Fruit fly (Drosophila melanogaster): Measurements from ENCODE around the gene mRpS30.

The mRpS30 gene

dm6 chrX:15812615-15812995, 26.8 kb downstream of the mRpS30 start:
- TF ChIP-seq kay (GFP tag; ENCODE audit: borderline replicate concordance) = peak; percentile 75
- TF ChIP-seq bab1 (GFP tag; optimal IDR thresholded peaks at IDR 0.05) = no peak

dm6 chrX:15813224-15813623, 27.4 kb downstream of the mRpS30 start:
- no peak for TF ChIP-seq Clk (GFP tag; optimal IDR thresholded peaks at IDR 0.05)
- TF ChIP-seq tj (GFP tag; optimal IDR thresholded peaks at IDR 0.05) = peak; percentile 22
- peak; percentile 18 for TF ChIP-seq ovo (GFP tag; optimal IDR thresholded peaks at IDR 0.05)
- TF ChIP-seq cnc (optimal IDR thresholded peaks at IDR 0.05) = no peak
- TF ChIP-seq kay (GFP tag; ENCODE audit: borderline replicate concordance) = peak; percentile 93

- TF ChIP-seq CG12768 (GFP tag; optimal IDR thresholded peaks at IDR 0.05) = no peak
- peak; percentile 86 for TF ChIP-seq tj (GFP tag; optimal IDR thresholded peaks at IDR 0.05)
Measured at dm6 chrX:15814485-15814884, 28.6 kb downstream of the mRpS30 start.

- no peak for TF ChIP-seq Crg-1 (GFP tag; optimal IDR thresholded peaks at IDR 0.05)
- no peak for TF ChIP-seq CG1620 (GFP tag; optimal IDR thresholded peaks at IDR 0.05)
- TF ChIP-seq Hr96 (GFP tag; optimal IDR thresholded peaks at IDR 0.05) = no peak
- no peak for TF ChIP-seq CG14711 (tag; optimal IDR thresholded peaks at IDR 0.05)
- TF ChIP-seq ovo (GFP tag; optimal IDR thresholded peaks at IDR 0.05) = no peak
- no peak for TF ChIP-seq cnc (optimal IDR thresholded peaks at IDR 0.05)
- no peak for TF ChIP-seq CG5204 (GFP tag; optimal IDR thresholded peaks at IDR 0.05)
- TF ChIP-seq cic (GFP tag; optimal IDR thresholded peaks at IDR 0.05) = no peak
- TF ChIP-seq Mnt (GFP tag; optimal IDR thresholded peaks at IDR 0.05) = no peak
- TF ChIP-seq CG33017 (tag; optimal IDR thresholded peaks at IDR 0.05) = no peak
- TF ChIP-seq CG11617 (GFP tag; optimal IDR thresholded peaks at IDR 0.05) = no peak
Measured at dm6 chrX:15816127-15816526, 30.3 kb downstream of the mRpS30 start.

dm6 chrX:15816905-15817304, 31.1 kb downstream of the mRpS30 start:
- TF ChIP-seq CG7045 (GFP tag; optimal IDR thresholded peaks at IDR 0.05) (no peak), CG7101 (tag; optimal IDR thresholded peaks at IDR 0.05) (no peak), kay (GFP tag; ENCODE audit: borderline replicate concordance) (no peak), CG5204 (GFP tag; optimal IDR thresholded peaks at IDR 0.05) (no peak)

- no peak for TF ChIP-seq bab1 (GFP tag; optimal IDR thresholded peaks at IDR 0.05)
- no peak for TF ChIP-seq ovo (GFP tag; optimal IDR thresholded peaks at IDR 0.05)
- no peak for TF ChIP-seq CG12768 (GFP tag; optimal IDR thresholded peaks at IDR 0.05)
- no peak for TF ChIP-seq Hr96 (GFP tag; optimal IDR thresholded peaks at IDR 0.05)
- no peak for TF ChIP-seq pad (GFP tag; optimal IDR thresholded peaks at IDR 0.05)
- TF ChIP-seq CG14711 (tag; optimal IDR thresholded peaks at IDR 0.05) = no peak
- no peak for TF ChIP-seq CG5204 (GFP tag; optimal IDR thresholded peaks at IDR 0.05)
- TF ChIP-seq kay (GFP tag; ENCODE audit: borderline replicate concordance) = no peak
- TF ChIP-seq Clk (GFP tag; optimal IDR thresholded peaks at IDR 0.05) = no peak
- no peak for TF ChIP-seq CG33017 (tag; optimal IDR thresholded peaks at IDR 0.05)
- TF ChIP-seq CG11617 (GFP tag; optimal IDR thresholded peaks at IDR 0.05) = no peak
- no peak for TF ChIP-seq tj (GFP tag; optimal IDR thresholded peaks at IDR 0.05)
- no peak for TF ChIP-seq CG7045 (GFP tag; optimal IDR thresholded peaks at IDR 0.05)
- no peak for TF ChIP-seq CG1620 (GFP tag; optimal IDR thresholded peaks at IDR 0.05)
- TF ChIP-seq cnc (optimal IDR thresholded peaks at IDR 0.05) = no peak
- TF ChIP-seq CG7101 (tag; optimal IDR thresholded peaks at IDR 0.05) = no peak
- TF ChIP-seq Mnt (GFP tag; optimal IDR thresholded peaks at IDR 0.05) = no peak
- no peak for TF ChIP-seq toe (GFP tag; optimal IDR thresholded peaks at IDR 0.05)
- TF ChIP-seq cic (GFP tag; optimal IDR thresholded peaks at IDR 0.05) = no peak
- no peak for TF ChIP-seq Crg-1 (GFP tag; optimal IDR thresholded peaks at IDR 0.05)
Measured at dm6 chrX:15817823-15818222, 32.0 kb downstream of the mRpS30 start.

- TF ChIP-seq CG12768 (GFP tag; optimal IDR thresholded peaks at IDR 0.05) (no peak), Clk (GFP tag; optimal IDR thresholded peaks at IDR 0.05) (no peak), Hr96 (GFP tag; optimal IDR thresholded peaks at IDR 0.05) (no peak), kay (GFP tag; ENCODE audit: borderline replicate concordance) (no peak), CG1620 (GFP tag; optimal IDR thresholded peaks at IDR 0.05) (no peak), CG11617 (GFP tag; optimal IDR thresholded peaks at IDR 0.05) (no peak), pad (GFP tag; optimal IDR thresholded peaks at IDR 0.05) (no peak), bab1 (GFP tag; optimal IDR thresholded peaks at IDR 0.05) (no peak), CG7101 (tag; optimal IDR thresholded peaks at IDR 0.05) (no peak), toe (GFP tag; optimal IDR thresholded peaks at IDR 0.05) (no peak), CG5204 (GFP tag; optimal IDR thresholded peaks at IDR 0.05) (no peak), CG14711 (tag; optimal IDR thresholded peaks at IDR 0.05) (no peak), cic (GFP tag; optimal IDR thresholded peaks at IDR 0.05) (no peak)
Measured at dm6 chrX:15818608-15819184, 32.8 kb downstream of the mRpS30 start.

dm6 chrX:15822363-15822762, 36.5 kb downstream of the mRpS30 start:
- TF ChIP-seq CG5204 (GFP tag; optimal IDR thresholded peaks at IDR 0.05) (no peak), CG1620 (GFP tag; optimal IDR thresholded peaks at IDR 0.05) (no peak), CG7045 (GFP tag; optimal IDR thresholded peaks at IDR 0.05) (no peak), CG7101 (tag; optimal IDR thresholded peaks at IDR 0.05) (no peak), CG12768 (GFP tag; optimal IDR thresholded peaks at IDR 0.05) (no peak), Mnt (GFP tag; optimal IDR thresholded peaks at IDR 0.05) (no peak)
